Worm (Caenorhabditis elegans) whole organism, L3 larva: ENCODE data around the gene Y49A10A.2.

Experiments
- ZK546.5 ChIP-seq: sonication (generic microtip); optimal IDR thresholded peaks from 2 replicates; lab custom pipeline; 2017; ENCODE audit warnings: missing biosample characterization, missing genetic modification characterization
- ama-1 ChIP-seq: fragments of 150-350 bp; optimal IDR thresholded peaks from 2 replicates; lab custom pipeline; 2018
- egl-27 ChIP-seq: sonication (generic microtip); optimal IDR thresholded peaks from 4 replicates; lab custom pipeline; 2017; ENCODE audit warnings: missing biosample characterization, missing genetic modification reagents, missing genetic modification characterization
- eor-1 ChIP-seq, 2 experiments: fragments of 150-350 bp; optimal IDR thresholded peaks; 2 replicates each; lab custom pipeline; 2014 to 2018; ENCODE audit warnings: missing biosample characterization in 2 of 2, missing genetic modification characterization in 2 of 2
- hmg-11 ChIP-seq: sonication (generic microtip); optimal IDR thresholded peaks from 2 replicates; lab custom pipeline; 2016; ENCODE audit warnings: missing genetic modification characterization, missing compliant biosample characterization
- lin-15B ChIP-seq: fragments of 150-350 bp; optimal IDR thresholded peaks from 2 replicates; lab custom pipeline; 2014; ENCODE audit warnings: missing biosample characterization, missing genetic modification characterization
- lin-39 ChIP-seq: fragments of 150-350 bp; optimal IDR thresholded peaks from 2 replicates; lab custom pipeline; 2018; ENCODE audit warnings: missing biosample characterization, missing genetic modification reagents, missing genetic modification characterization
- nhr-77 ChIP-seq: fragments of 150-350 bp; optimal IDR thresholded peaks from 2 replicates; lab custom pipeline; 2014; ENCODE audit warnings: missing biosample characterization, missing genetic modification characterization
- pqm-1 ChIP-seq: fragments of 150-350 bp; optimal IDR thresholded peaks from 2 replicates; lab custom pipeline; 2017; ENCODE audit warnings: missing biosample characterization, missing genetic modification characterization, inconsistent platforms
- snpc-4 ChIP-seq: fragments of 150-350 bp; optimal IDR thresholded peaks from 2 replicates; lab custom pipeline; 2014; ENCODE audit warnings: missing biosample characterization, missing genetic modification characterization

DNA sequence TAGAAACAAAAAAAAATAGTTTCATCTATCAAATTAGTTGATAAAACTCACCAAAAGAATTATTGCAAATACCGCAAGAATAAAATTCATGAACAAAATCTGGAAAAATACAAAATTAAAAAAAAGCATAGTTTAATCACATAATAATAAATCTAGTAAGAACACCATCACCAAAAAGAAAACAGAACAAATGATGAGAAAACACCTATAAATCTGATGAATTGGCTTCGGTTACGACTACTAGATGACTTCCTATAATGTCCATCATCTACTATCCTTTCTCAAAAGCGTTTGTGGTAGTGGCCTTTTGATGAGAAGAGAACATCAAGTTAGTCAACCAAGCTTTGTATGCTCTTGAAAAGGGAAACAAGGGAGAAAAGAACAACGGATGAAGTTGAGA lies 34.4 kb downstream of the Y49A10A.2 start, which contains the start of gene cut-5:
- TF ChIP-seq snpc-4 (tag; lab: Kevin White, UChicago) (no peak), ZK546.5 (tag; lab: Kevin White, UChicago) (no peak), hmg-11 (no peak), lin-39 (no peak), egl-27 (no peak), pqm-1 (tag; lab: Kevin White, UChicago) (no peak), nhr-77 (no peak), lin-15B (tag; lab: Kevin White, UChicago) (no peak), eor-1 (tag; optimal IDR thresholded peaks at IDR 0.05; lab: Kevin White, UChicago) (no peak), ama-1 (lab: Kevin White, UChicago) (no peak)
